Fruit fly (Drosophila melanogaster): ENCODE results near the gene CG6179.
A peak's percentile ranks its signal among the peaks of the same experiment; 100 is the strongest.

Gene CG6179

DNA sequence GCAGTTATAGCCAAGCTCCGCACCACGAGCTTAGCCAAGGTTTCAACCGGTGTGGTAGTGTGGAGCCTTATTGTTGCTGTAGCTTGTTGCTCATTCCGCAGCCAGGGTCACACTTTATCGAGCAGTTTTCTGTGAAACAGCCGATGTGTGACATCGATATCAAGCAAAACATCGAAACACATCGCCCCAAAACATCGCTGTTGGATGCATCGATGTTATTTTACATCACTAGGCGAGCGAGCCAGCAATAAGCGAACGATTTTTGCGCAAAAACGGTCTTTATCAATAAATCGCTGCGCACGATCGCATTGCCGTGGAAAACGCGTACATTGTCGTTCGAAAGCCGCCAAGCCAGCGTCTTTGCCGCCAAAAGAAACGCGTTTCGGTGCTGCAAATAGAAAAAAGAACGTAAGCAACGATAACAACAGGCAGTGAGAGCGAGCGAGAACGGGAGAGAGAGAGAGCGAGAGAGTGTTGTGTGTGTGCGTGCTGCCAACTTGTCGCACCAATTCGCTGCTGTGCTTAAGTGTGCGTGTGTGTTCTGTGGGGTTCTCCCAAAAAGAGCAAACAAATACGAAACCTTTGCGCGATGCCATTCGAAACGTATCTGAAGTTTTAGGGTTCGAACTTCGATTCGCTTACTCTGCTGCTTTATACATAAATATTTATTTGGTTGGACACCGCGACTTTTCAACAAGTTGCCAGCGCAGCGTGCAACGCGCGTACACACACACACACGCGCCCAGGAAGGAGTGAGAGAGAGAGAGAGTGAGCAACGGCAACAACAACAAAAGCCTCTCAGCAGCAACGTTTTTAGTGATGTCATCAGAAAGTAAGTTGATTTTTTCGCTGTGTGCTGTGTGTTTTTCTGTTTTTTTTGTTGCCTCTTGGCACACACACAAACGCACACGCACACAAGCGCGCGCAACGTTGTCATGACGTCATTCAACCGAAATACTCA, 8.8 kb upstream of the CG6179 start (continued):
- TF ChIP-seq Lim3 (GFP tag; IDR thresholded peaks at IDR 0.05), result no peak
- TF ChIP-seq grau (tag; optimal IDR thresholded peaks at IDR 0.05), result no peak
- peak; percentile 96 for TF ChIP-seq Ets65A (GFP tag)
- no peak for TF ChIP-seq mam (GFP tag; optimal IDR thresholded peaks at IDR 0.05)
- peak; percentile 94 for TF ChIP-seq E2f2 (GFP tag; IDR thresholded peaks at IDR 0.05)
- no peak for TF ChIP-seq tgo (GFP tag; IDR thresholded peaks at IDR 0.05)
- TF ChIP-seq sqz (GFP tag; optimal IDR thresholded peaks at IDR 0.05), result peak; percentile 97
- TF ChIP-seq CG12236 (GFP tag; optimal IDR thresholded peaks at IDR 0.05), result no peak
- TF ChIP-seq sc (optimal IDR thresholded peaks at IDR 0.05), result no peak
- no peak for TF ChIP-seq sc (GFP tag; optimal IDR thresholded peaks at IDR 0.05)
- TF ChIP-seq H2.0 (GFP tag; IDR thresholded peaks at IDR 0.05), result no peak
- TF ChIP-seq bbx (GFP tag; IDR thresholded peaks at IDR 0.05; ENCODE audit: partially characterized antibody), result peak; percentile 99
- no peak for TF ChIP-seq cwo (GFP tag; optimal IDR thresholded peaks at IDR 0.05)
- peak; percentile 25; the same call in 1 of the 2 replicates for TF ChIP-seq Atf6 (GFP tag; IDR thresholded peaks at IDR 0.05)
- no peak for TF ChIP-seq otp (GFP tag; IDR thresholded peaks at IDR 0.05)
- TF ChIP-seq TFAM (GFP tag; optimal IDR thresholded peaks at IDR 0.05), result no peak
- no peak for TF ChIP-seq CG7745 (tag; optimal IDR thresholded peaks at IDR 0.05)
- no peak for TF ChIP-seq Poxn (GFP tag; IDR thresholded peaks at IDR 0.05)
- TF ChIP-seq salm (tag; optimal IDR thresholded peaks at IDR 0.05), result no peak
- TF ChIP-seq rib (GFP tag; IDR thresholded peaks at IDR 0.05), result no peak
- TF ChIP-seq insv (GFP tag; optimal IDR thresholded peaks at IDR 0.05), result no peak
- no peak for TF ChIP-seq CG31365 (tag; optimal IDR thresholded peaks at IDR 0.05)
- peak; percentile 50 for TF ChIP-seq CG2120 (GFP tag; optimal IDR thresholded peaks at IDR 0.05)
- peak; percentile 99 for TF ChIP-seq Bgb (GFP tag; IDR thresholded peaks at IDR 0.05; ENCODE audit: partially characterized antibody)
- TF ChIP-seq CG8388 (GFP tag; optimal IDR thresholded peaks at IDR 0.05), result no peak
- TF ChIP-seq hb (GFP tag; IDR thresholded peaks at IDR 0.05; ENCODE audit: partially characterized antibody), result peak; percentile 98
- no peak for TF ChIP-seq CG3838 (GFP tag; optimal IDR thresholded peaks at IDR 0.05)
- no peak for TF ChIP-seq slp2 (GFP tag; optimal IDR thresholded peaks at IDR 0.05)
- TF ChIP-seq tna (GFP tag; IDR thresholded peaks at IDR 0.05; ENCODE audit: partially characterized antibody), result peak; percentile 97
- no peak for TF ChIP-seq crol (GFP tag; IDR thresholded peaks at IDR 0.05)
- TF ChIP-seq Eip74EF (GFP tag; optimal IDR thresholded peaks at IDR 0.05), result no peak
- TF ChIP-seq bowl (GFP tag; IDR thresholded peaks at IDR 0.05), result no peak
- TF ChIP-seq mirr (GFP tag; optimal IDR thresholded peaks at IDR 0.05), result peak; percentile 36
- TF ChIP-seq nau (GFP tag; optimal IDR thresholded peaks at IDR 0.05), result no peak
- TF ChIP-seq aop (GFP tag; IDR thresholded peaks at IDR 0.05), result no peak
- peak; percentile 16 for TF ChIP-seq Antp (GFP tag; optimal IDR thresholded peaks at IDR 0.05)
- peak; percentile 27 for TF ChIP-seq p53 (GFP tag; optimal IDR thresholded peaks at IDR 0.05)
- no peak for TF ChIP-seq fd96Cb (tag; optimal IDR thresholded peaks at IDR 0.05)
- no peak for TF ChIP-seq CG18011 (GFP tag; optimal IDR thresholded peaks at IDR 0.05)
- TF ChIP-seq kni (GFP tag; optimal IDR thresholded peaks at IDR 0.05), result peak; percentile 49
- TF ChIP-seq HHEX (GFP tag; optimal IDR thresholded peaks at IDR 0.05), result no peak
- TF ChIP-seq bigmax (GFP tag; optimal IDR thresholded peaks at IDR 0.05), result no peak
- TF ChIP-seq CG10543 (GFP tag; optimal IDR thresholded peaks at IDR 0.05), result peak; percentile 62
- TF ChIP-seq Ptx1 (GFP tag; IDR thresholded peaks at IDR 0.05), result no peak
- TF ChIP-seq Meics (GFP tag; optimal IDR thresholded peaks at IDR 0.05), result peak; percentile 42
- peak; percentile 99 for TF ChIP-seq CG3995 (GFP tag; optimal IDR thresholded peaks at IDR 0.05)
- TF ChIP-seq CG31388 (GFP tag; optimal IDR thresholded peaks at IDR 0.05), result no peak
- peak; percentile 38 for TF ChIP-seq CG34376 (GFP tag; optimal IDR thresholded peaks at IDR 0.05)
- TF ChIP-seq CG2678 (tag; optimal IDR thresholded peaks at IDR 0.05), result no peak
